Fruit fly (Drosophila melanogaster) whole organism, pupa: ENCODE data around the gene Sytbeta.

Experiments used
- CG10348 ChIP-seq: fragments of 200-800 bp; sonication (Bioruptor generic); IDR thresholded peaks from 2 replicates; pipeline ENCODE4 v1.3.6; 2022; ENCODE audit warnings: missing biosample characterization, missing genetic modification characterization
- CG12605 ChIP-seq: fragments of 200-800 bp; sonication (Bioruptor generic); IDR thresholded peaks from 2 replicates; pipeline ENCODE4 v1.3.6; 2022; ENCODE audit warnings: missing biosample characterization, missing genetic modification characterization
- CG14655 ChIP-seq: fragments of 200-800 bp; sonication (Bioruptor generic); optimal IDR thresholded peaks from 3 replicates; lab custom pipeline; 2017; ENCODE audit warnings: mild to moderate bottlenecking, missing biosample characterization, missing genetic modification reagents, missing genetic modification characterization
- CG17806 ChIP-seq: fragments of 200-800 bp; sonication (Bioruptor generic); optimal IDR thresholded peaks from 2 replicates; lab custom pipeline; 2018; ENCODE audit warnings: missing biosample characterization, mild to moderate bottlenecking, missing genetic modification characterization, moderate library complexity
- CG34367 ChIP-seq: fragments of 200-800 bp; sonication (Bioruptor generic); optimal IDR thresholded peaks from 2 replicates; lab custom pipeline; 2018; ENCODE audit warnings: missing biosample characterization, mild to moderate bottlenecking, missing genetic modification characterization
- CG4496 ChIP-seq: fragments of 200-800 bp; sonication (Bioruptor generic); IDR thresholded peaks from 3 replicates; pipeline ENCODE4 v1.3.6; 2022; ENCODE audit warnings: missing biosample characterization, missing genetic modification characterization
- CG8159 ChIP-seq: fragments of 200-800 bp; sonication (Bioruptor generic); optimal IDR thresholded peaks from 3 replicates; lab custom pipeline; 2018; ENCODE audit warnings: missing biosample characterization, mild to moderate bottlenecking, missing genetic modification characterization, moderate library complexity
- EcR ChIP-seq: fragments of 200-800 bp; sonication (Bioruptor generic); optimal IDR thresholded peaks from 3 replicates; lab custom pipeline; 2019; ENCODE audit warnings: missing biosample characterization, missing genetic modification characterization, mild to moderate bottlenecking, moderate library complexity, missing genetic modification reagents
- Ets98B ChIP-seq: fragments of 200-800 bp; sonication (Bioruptor generic); IDR thresholded peaks from 2 replicates; pipeline ENCODE4 v1.3.6; 2022; ENCODE audit warnings: missing biosample characterization, missing genetic modification characterization
- Pif1A ChIP-seq: fragments of 200-800 bp; sonication (Bioruptor generic); optimal IDR thresholded peaks from 3 replicates; lab custom pipeline; 2016; ENCODE audit warnings: missing biosample characterization, missing genetic modification characterization
- Pif1B ChIP-seq: fragments of 200-800 bp; sonication (Bioruptor generic); optimal IDR thresholded peaks from 3 replicates; lab custom pipeline; 2016; ENCODE audit warnings: missing biosample characterization, missing genetic modification characterization
- rn ChIP-seq: fragments of 200-800 bp; sonication (Bioruptor generic); IDR thresholded peaks from 2 replicates; pipeline ENCODE4 v1.3.6; 2022; ENCODE audit warnings: missing biosample characterization, missing genetic modification characterization

DNA sequence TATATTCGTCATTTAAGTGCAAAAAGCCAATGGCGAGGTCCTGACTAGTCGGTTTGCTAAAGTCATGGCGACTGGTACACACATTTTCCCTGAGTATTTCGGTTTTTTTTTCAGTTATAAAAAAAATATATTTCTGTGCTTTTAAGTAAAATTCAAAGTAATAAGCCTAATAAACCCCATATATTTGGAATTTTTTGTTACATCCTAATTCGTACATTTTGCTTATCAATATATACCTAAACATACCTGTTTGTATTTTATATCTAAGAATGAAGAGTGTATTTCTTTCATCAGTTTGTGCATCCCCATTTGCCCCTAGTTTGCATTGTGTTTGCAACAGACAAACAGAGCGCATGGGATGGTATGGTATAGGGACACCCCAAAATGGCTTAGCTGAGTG lies 29.2 kb downstream of the Sytbeta start:
- TF ChIP-seq EcR (GFP tag; lab: Kevin White, UChicago) (no peak), CG12605 (GFP tag; lab: Robert Waterston, UW) (no peak), CG34367 (no peak), Ets98B (GFP tag; lab: Robert Waterston, UW) (no peak), CG4496 (GFP tag; lab: Robert Waterston, UW) (no peak), CG10348 (GFP tag; lab: Robert Waterston, UW) (no peak), CG8159 (tag; lab: Kevin White, UChicago) (peak; percentile 41), Pif1B (no peak), CG14655 (GFP tag; lab: Kevin White, UChicago) (peak; percentile 31), rn (GFP tag; lab: Robert Waterston, UW) (no peak), Pif1A (GFP tag; lab: Kevin White, UChicago) (peak; percentile 5), CG17806 (tag; lab: Kevin White, UChicago) (no peak)
